Worm (Caenorhabditis elegans) whole organism, L2 larva: Measurements from ENCODE around the gene D1044.1.

Source experiments
- C34F6.9 ChIP-seq: fragments of 150-350 bp; optimal IDR thresholded peaks from 2 replicates; lab custom pipeline; 2014; ENCODE audit warnings: missing biosample characterization, missing genetic modification characterization
- R02D3.7 ChIP-seq: fragments of 150-350 bp; optimal IDR thresholded peaks from 2 replicates; lab custom pipeline; 2014; ENCODE audit warnings: missing biosample characterization, missing genetic modification characterization
- blmp-1 ChIP-seq: sonication (generic microtip); optimal IDR thresholded peaks from 2 replicates; lab custom pipeline; 2017; ENCODE audit warnings: missing genetic modification characterization, mild to moderate bottlenecking, missing compliant biosample characterization, antibody characterized with exemption, moderate library complexity; ENCODE audit not compliant: insufficient read depth
- dmd-4 ChIP-seq: sonication (generic microtip); optimal IDR thresholded peaks from 2 replicates; lab custom pipeline; 2017; ENCODE audit warnings: missing biosample characterization, missing genetic modification characterization
- fos-1 ChIP-seq: fragments of 150-350 bp; optimal IDR thresholded peaks from 2 replicates; lab custom pipeline; 2014; ENCODE audit warnings: missing biosample characterization, missing genetic modification characterization
- lin-39 ChIP-seq: fragments of 150-350 bp; optimal IDR thresholded peaks from 2 replicates; lab custom pipeline; 2014; ENCODE audit warnings: missing biosample characterization, missing genetic modification reagents, missing genetic modification characterization
- mab-5 ChIP-seq: fragments of 150-350 bp; optimal IDR thresholded peaks from 2 replicates; lab custom pipeline; 2014; ENCODE audit warnings: missing biosample characterization, missing genetic modification characterization
- mbf-1 ChIP-seq: sonication (generic microtip); optimal IDR thresholded peaks from 2 replicates; lab custom pipeline; 2017; ENCODE audit warnings: missing biosample characterization, missing genetic modification characterization
- mdl-1 ChIP-seq, 2 experiments: fragments of 150-350 bp in 1 of 2; sonication (generic microtip) in 1 of 2; optimal IDR thresholded peaks; 2 replicates each; lab custom pipeline; 2017; ENCODE audit warnings: missing biosample characterization in 2 of 2, missing genetic modification characterization in 2 of 2
- nhr-21 ChIP-seq: fragments of 150-350 bp; optimal IDR thresholded peaks from 2 replicates; lab custom pipeline; 2014; ENCODE audit warnings: missing biosample characterization, missing genetic modification characterization
- nhr-237 ChIP-seq: fragments of 150-350 bp; optimal IDR thresholded peaks from 2 replicates; lab custom pipeline; 2014; ENCODE audit warnings: missing biosample characterization, missing genetic modification characterization
- nhr-25 ChIP-seq: fragments of 150-350 bp; sonication (generic microtip); optimal IDR thresholded peaks from 3 replicates; lab custom pipeline; 2014; ENCODE audit warnings: missing biosample characterization, missing genetic modification characterization
- peb-1 ChIP-seq: fragments of 150-350 bp; optimal IDR thresholded peaks from 2 replicates; lab custom pipeline; 2014; ENCODE audit warnings: missing biosample characterization, missing genetic modification characterization
- skn-1 ChIP-seq: sonication (generic microtip); optimal IDR thresholded peaks from 2 replicates; lab custom pipeline; 2017; ENCODE audit warnings: missing biosample characterization, missing genetic modification characterization
- sma-3 ChIP-seq: sonication (generic microtip); optimal IDR thresholded peaks from 2 replicates; lab custom pipeline; 2016; ENCODE audit warnings: missing genetic modification reagents, missing genetic modification characterization, missing compliant biosample characterization
- sma-9 ChIP-seq, 2 experiments: fragments of 150-350 bp in 1 of 2; sonication (generic microtip) in 1 of 2; optimal IDR thresholded peaks; 2 replicates each; lab custom pipeline; 2014 to 2016; ENCODE audit warnings: missing genetic modification characterization in 2 of 2, mild to moderate bottlenecking in 1 of 2, missing biosample characterization in 1 of 2, missing compliant biosample characterization in 1 of 2, missing genetic modification reagents in 1 of 2, moderate library complexity in 1 of 2
- unc-55 ChIP-seq: fragments of 150-350 bp; sonication (generic microtip); optimal IDR thresholded peaks from 3 replicates; lab custom pipeline; 2014; ENCODE audit warnings: missing biosample characterization, missing genetic modification reagents, missing genetic modification characterization
- unc-62 ChIP-seq: fragments of 150-350 bp; optimal IDR thresholded peaks from 2 replicates; lab custom pipeline; 2014; ENCODE audit warnings: missing biosample characterization, missing genetic modification reagents, missing genetic modification characterization
- ztf-1 ChIP-seq: fragments of 200-800 bp; sonication (Bioruptor generic); conservative IDR thresholded peaks from 2 replicates; pipeline ENCODE4 v1.3.6; 2022; ENCODE audit warnings: missing genetic modification characterization, missing compliant biosample characterization

D1044.1 gene

DNA sequence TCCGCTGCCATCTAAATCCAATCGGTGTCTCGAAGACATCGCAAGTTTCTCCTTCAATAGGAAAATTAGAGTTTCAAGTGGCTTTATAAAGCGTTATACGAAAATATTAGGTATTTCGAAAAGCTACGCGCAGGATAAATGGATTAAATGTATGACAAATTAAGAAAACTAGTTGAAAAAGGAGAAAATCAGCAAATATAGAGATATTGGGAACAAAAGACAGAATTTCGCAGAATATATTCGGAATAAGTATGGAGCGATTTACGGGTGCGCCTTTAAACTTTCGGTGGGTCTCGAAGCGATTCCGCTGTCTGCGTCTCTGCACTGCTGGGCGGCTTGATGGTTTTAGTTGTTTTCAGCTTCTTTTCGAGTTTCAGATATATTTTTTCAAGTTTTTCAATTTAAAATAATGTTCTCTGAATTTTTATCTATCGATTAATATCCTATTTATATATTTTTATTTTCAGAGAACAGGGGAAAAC is 47.6 kb downstream of the D1044.1 start, which contains the start of the genes ddx-15 and ucr-1 (continued):
- TF ChIP-seq fos-1 (tag; lab: Kevin White, UChicago) (peak; percentile 17), nhr-237 (no peak), R02D3.7 (tag; lab: Kevin White, UChicago) (peak; percentile 53), mab-5 (tag; lab: Kevin White, UChicago) (no peak), lin-39 (tag; lab: Kevin White, UChicago) (no peak), mbf-1 (tag; lab: Kevin White, UChicago) (no peak), C34F6.9 (tag; lab: Kevin White, UChicago) (peak; percentile 84), dmd-4 (tag; lab: Kevin White, UChicago) (no peak), sma-3 (peak; percentile 57), skn-1 (tag; lab: Kevin White, UChicago) (no peak), sma-9 (GFP tag; optimal IDR thresholded peaks at IDR 0.05; lab: Kevin White, UChicago) (peak; percentile 38), sma-9 (tag; optimal IDR thresholded peaks at IDR 0.05; lab: Kevin White, UChicago) (no peak), mdl-1 (tag; optimal IDR thresholded peaks at IDR 0.05; lab: Kevin White, UChicago) (no peak), ztf-1 (GFP tag; lab: Robert Waterston, UW) (no peak), unc-62 (GFP tag; lab: Kevin White, UChicago) (no peak), peb-1 (no peak), unc-55 (peak; percentile 89)

DNA sequence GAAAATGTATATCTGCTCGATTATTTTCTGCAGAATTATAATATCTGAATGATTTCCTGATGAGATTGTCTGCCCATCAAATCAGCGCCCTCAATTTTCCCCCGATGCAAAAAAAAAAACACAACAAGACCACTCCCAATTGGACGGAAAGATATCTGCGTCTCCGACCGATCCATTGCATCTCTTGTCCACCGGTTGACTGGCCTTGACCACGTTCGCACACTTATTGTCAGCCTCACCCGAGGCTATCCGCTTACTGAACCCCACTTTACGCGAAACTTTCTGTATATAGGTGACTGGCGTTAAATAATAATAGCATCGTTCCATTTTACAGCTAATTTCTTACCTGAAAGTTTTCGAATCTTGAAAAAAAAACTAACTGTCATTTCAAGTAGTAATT is 50.3 kb downstream of the D1044.1 start:
- no peak for TF ChIP-seq mdl-1 (tag; optimal IDR thresholded peaks at IDR 0.05; lab: Kevin White, UChicago)
- TF ChIP-seq nhr-21 (tag; lab: Kevin White, UChicago): peak; percentile 30
- no peak for TF ChIP-seq mbf-1 (tag; lab: Kevin White, UChicago)
- peak; percentile 19 for TF ChIP-seq fos-1 (tag; lab: Kevin White, UChicago)
- peak; percentile 43 for TF ChIP-seq sma-3
- peak; percentile 71 for TF ChIP-seq nhr-25 (tag; lab: Kevin White, UChicago)
- TF ChIP-seq sma-9 (GFP tag; optimal IDR thresholded peaks at IDR 0.05; lab: Kevin White, UChicago): peak; percentile 7
- TF ChIP-seq sma-9 (tag; optimal IDR thresholded peaks at IDR 0.05; lab: Kevin White, UChicago): no peak

DNA sequence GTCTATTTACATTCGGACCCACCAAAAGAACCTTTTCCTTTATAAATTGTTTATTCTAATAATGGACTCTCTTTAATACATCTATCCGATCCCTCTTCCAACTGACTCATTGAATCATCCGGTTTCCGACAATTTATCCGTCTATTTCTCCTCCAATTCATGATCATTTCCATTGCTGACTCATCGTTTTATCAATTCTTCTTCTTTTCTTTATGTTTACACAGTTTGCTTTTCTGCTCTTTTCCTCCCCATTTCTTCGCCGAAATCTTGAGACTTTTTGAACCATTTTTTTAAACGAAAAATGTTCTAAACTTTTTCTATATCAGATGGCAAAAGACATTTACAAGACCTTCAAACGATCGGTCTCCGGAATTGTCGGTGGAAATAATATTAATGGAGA is 51.4 kb downstream of the D1044.1 start, which contains the start of gene ced-6:
Gene ced-6, plus strand, starts transcription at position 327 of the 400 bp plus-strand sequence.
- TF ChIP-seq peb-1: no peak
- no peak for TF ChIP-seq dmd-4 (tag; lab: Kevin White, UChicago)
- no peak for TF ChIP-seq blmp-1 (tag; lab: Kevin White, UChicago)
- TF ChIP-seq fos-1 (tag; lab: Kevin White, UChicago): peak; percentile 73
- peak; percentile 9 for TF ChIP-seq sma-3
